Worm (Caenorhabditis elegans): Measurements from ENCODE around the gene C50E10.2.

ce11 chrII:12339644-12340043 lies 30.1 kb upstream of the C50E10.2 start, which contains the start of gene sop-2:
- TF ChIP-seq ref-1 (GFP tag; conservative IDR thresholded peaks at IDR 0.05) (no peak), ztf-29 (GFP tag; IDR thresholded peaks at IDR 0.05) (no peak), cog-1 (tag; optimal IDR thresholded peaks at IDR 0.05) (no peak), med-1 (GFP tag; optimal IDR thresholded peaks at IDR 0.05; ENCODE audit: insufficient read depth) (no peak), ztf-23 (GFP tag; IDR thresholded peaks at IDR 0.05) (no peak), klf-2 (GFP tag; conservative IDR thresholded peaks at IDR 0.05) (no peak), T22C8.4 (GFP tag; IDR thresholded peaks at IDR 0.05) (no peak), tab-1 (GFP tag; IDR thresholded peaks at IDR 0.05) (no peak)

All from whole organism, midembryonic.